Worm (Caenorhabditis elegans): ENCODE measurements around the gene F54F12.2.

The F54F12.2 gene

DNA sequence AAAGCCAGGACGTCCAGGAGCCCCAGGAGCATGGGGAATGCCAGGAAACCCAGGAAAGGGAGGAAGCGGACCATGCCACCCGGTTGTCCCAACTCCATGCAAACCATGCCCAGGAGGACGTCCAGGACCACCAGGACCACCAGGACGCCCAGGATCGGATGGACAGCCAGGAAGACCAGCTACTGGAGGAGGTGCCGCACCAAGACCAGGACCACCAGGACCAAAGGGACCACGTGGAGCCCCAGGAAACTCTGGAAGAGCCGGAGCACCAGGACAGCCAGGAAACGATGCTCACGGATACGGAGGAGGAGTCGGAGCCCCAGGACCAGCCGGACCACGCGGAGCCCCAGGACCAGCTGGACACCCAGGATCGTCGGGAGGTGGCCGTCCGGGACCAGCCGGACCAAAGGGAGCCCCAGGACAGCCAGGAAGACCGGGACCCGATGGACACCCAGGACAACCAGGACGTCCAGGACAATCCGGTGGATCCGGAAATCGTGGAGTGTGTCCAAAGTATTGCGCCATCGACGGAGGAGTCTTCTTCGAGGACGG is 20.2 kb upstream of the F54F12.2 start:
- TF ChIP-seq dmd-8 (GFP tag; IDR thresholded peaks at IDR 0.05) = 0 out of 2 replicates have a peak, but pooled peaks have one; percentile 7
- TF ChIP-seq aly-2 (tag; optimal IDR thresholded peaks at IDR 0.05) = no peak
- TF ChIP-seq set-16 (GFP tag; IDR thresholded peaks at IDR 0.05) = peak; percentile 97

DNA sequence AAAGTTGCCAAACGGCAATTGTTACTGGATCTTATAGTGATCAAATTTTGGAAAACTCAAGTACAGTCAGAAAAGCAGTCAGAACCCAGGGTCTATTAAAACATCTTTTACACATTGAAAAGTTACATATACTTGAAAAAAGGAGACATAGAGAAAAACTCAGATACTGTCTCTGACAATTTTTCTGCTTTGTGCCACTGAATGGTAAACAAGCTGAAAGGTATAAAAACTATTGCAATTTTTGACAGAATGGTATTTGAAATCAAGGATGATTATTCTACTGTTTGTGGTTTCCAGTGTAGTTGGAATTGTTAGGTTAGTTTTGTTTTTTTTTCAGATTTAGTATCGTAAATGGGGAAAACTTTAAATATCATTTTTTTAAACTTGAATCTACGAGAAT is 19.1 kb upstream of the F54F12.2 start, which contains the start of gene cyp-13A11:
TSS of gene cyp-13A11 (plus strand) at position 266 of the 400 bp plus-strand sequence.
- TF ChIP-seq daf-16 (GFP tag; optimal IDR thresholded peaks at IDR 0.05) = no peak
- TF ChIP-seq daf-16 (tag; optimal IDR thresholded peaks at IDR 0.05) = peak; percentile 94
- TF ChIP-seq aly-2 (tag; optimal IDR thresholded peaks at IDR 0.05) = no peak
- TF ChIP-seq mes-2 (tag; optimal IDR thresholded peaks at IDR 0.05; ENCODE audit: poor library complexity, severe bottlenecking) = no peak
- no peak for TF ChIP-seq lir-3 (tag; optimal IDR thresholded peaks at IDR 0.05)
- TF ChIP-seq nhr-28 (tag; optimal IDR thresholded peaks at IDR 0.05) = peak; percentile 7

DNA sequence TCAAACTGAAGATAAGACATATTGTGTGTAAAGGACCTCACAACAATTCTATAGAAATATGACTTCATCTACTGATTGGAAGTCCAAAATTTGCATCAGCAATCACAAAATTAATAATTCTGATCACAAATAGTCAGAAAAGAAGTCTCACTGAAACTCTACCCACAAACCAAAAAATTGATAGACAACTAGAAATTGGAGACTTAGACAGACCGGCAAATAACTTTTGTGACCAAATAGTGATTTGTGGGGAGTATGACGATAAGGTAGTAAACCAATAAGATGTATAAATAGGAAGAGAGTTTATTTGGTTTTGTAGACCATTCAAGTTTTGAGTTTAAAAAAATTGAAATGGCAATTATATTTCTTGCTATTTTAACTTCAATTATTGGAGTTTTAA is 15.6 kb upstream of the F54F12.2 start, which contains the start of gene cyp-13A12:
TSS of gene cyp-13A12 (plus strand) at position 267 of the 400 bp plus-strand sequence.
- TF ChIP-seq nhr-102 (tag; optimal IDR thresholded peaks at IDR 0.05) = peak; percentile 95
- TF ChIP-seq daf-16 (GFP tag; optimal IDR thresholded peaks at IDR 0.05) = no peak
- TF ChIP-seq daf-16 (tag; optimal IDR thresholded peaks at IDR 0.05) = peak; percentile 52
- TF ChIP-seq pqm-1 (tag; optimal IDR thresholded peaks at IDR 0.05) = peak; percentile 49
- no peak for TF ChIP-seq F49E8.2 (tag; optimal IDR thresholded peaks at IDR 0.05; ENCODE audit: borderline replicate concordance)
- no peak for TF ChIP-seq mes-2 (tag; optimal IDR thresholded peaks at IDR 0.05; ENCODE audit: poor library complexity, severe bottlenecking)
- TF ChIP-seq nhr-77 (tag; optimal IDR thresholded peaks at IDR 0.05) = no peak
- peak; percentile 46 for TF ChIP-seq nhr-28 (tag; optimal IDR thresholded peaks at IDR 0.05)

DNA sequence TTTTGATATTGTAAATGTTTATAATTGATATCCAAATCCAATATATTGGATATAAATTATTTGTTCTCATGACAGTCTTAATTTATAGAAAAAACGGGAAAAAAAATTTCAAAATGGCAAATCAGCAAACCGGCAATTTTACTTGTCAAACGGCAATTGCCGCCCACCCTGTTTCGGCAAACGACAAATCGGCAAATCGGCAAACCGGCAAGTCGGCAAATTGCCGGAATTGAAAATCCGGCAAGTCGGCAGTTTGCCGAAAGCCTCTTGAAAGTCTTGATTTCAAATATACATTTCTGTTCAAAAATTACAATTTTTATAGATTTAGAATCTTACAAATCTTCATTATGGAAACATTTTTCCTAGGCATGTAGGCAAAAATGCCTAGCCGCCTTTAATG is 11.9 kb upstream of the F54F12.2 start:
- TF ChIP-seq ceh-32 (tag; optimal IDR thresholded peaks at IDR 0.05; ENCODE audit: poor library complexity) = no peak
- 0 out of 2 replicates have a peak, but pooled peaks have one; percentile 58 for TF ChIP-seq F26F4.8 (GFP tag; conservative IDR thresholded peaks at IDR 0.05)

DNA sequence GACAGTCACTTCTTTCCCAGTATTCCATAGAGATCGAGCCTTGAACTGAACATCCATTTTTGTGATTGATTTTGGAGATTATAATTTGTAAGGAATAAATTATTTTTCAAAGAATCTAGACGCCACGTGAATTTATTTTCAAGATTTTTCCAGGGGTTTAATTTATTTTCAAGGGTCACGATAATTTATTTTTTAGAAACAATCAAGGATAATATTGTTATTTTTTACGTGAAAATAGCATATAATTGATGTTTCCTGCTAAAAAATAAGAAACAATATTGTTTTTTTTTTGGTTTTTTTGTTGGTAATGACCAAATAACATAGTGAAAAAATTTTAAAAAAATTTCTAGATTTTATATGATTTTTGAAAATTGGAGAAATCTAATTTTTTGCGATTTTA is 10.2 kb upstream of the F54F12.2 start, which contains the start of gene F14F7.4:
TSS of gene F14F7.4 (minus strand) at position 101 of the 400 bp plus-strand sequence.
- TF ChIP-seq daf-19 (GFP tag; conservative IDR thresholded peaks at IDR 0.05) = no peak
- TF ChIP-seq F44E2.7 (GFP tag; IDR thresholded peaks at IDR 0.05) = no peak
- TF ChIP-seq nhr-102 (tag; optimal IDR thresholded peaks at IDR 0.05) = no peak
- no peak for TF ChIP-seq nhr-6 (tag; optimal IDR thresholded peaks at IDR 0.05)
- TF ChIP-seq unc-62 (GFP tag; optimal IDR thresholded peaks at IDR 0.05 in 1 of 2) = no peak
- TF ChIP-seq unc-62 (tag; optimal IDR thresholded peaks at IDR 0.05) = no peak
- TF ChIP-seq rbr-2 (tag; optimal IDR thresholded peaks at IDR 0.05) = no peak
- TF ChIP-seq Y105C5A.15 (GFP tag; IDR thresholded peaks at IDR 0.05) = no peak
- TF ChIP-seq ztf-7 (tag; optimal IDR thresholded peaks at IDR 0.05) = no peak
- TF ChIP-seq zag-1 (tag; optimal IDR thresholded peaks at IDR 0.05) = no peak
- TF ChIP-seq nhr-77 (tag; optimal IDR thresholded peaks at IDR 0.05) = no peak
- TF ChIP-seq ceh-28 (tag; optimal IDR thresholded peaks at IDR 0.05) = no peak

DNA sequence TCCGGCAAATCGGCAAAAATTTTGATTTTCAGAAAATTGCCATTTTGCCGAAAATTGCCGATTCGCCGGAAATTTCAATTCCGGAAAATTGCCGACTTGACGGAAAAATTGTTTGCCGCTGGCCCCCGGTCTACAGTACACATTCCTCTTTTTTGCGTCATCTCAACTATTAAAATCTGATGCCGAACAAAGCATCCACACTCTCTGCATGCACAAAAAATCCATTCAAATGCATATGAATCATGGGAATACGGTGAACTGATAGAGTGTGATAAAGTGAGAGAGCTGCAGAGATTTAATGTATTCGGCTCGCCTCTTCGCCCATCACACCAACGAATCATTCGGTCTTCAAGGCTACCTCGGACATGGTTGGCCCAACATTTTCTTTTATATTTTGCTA is 9.3 kb upstream of the F54F12.2 start, which contains the start of gene F14F7.7:
TSS of gene F14F7.7 (plus strand) at position 354 of the 400 bp plus-strand sequence.
- TF ChIP-seq egl-43 (GFP tag; IDR thresholded peaks at IDR 0.05) (no peak), aha-1 (tag) (peak; percentile 91)

DNA sequence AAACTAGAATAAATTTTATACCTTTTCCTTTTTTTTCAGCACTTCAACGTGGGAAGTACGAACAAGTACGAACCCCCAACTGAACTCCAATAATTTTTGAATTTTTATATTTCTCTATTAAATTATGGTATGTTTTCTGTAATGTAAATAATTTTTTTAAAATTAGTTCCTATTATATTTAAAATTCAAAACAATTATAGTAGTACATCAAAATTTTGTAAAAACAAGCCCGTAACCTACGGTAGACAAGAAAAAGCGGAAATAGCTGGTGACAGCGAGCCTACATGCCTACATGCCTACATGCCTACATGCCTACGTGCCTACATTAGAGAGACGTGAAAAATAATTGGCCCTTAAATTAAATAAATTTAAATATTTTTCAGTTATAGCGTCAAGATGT is 8.1 kb upstream of the F54F12.2 start, which contains the start of gene F14F7.5:
TSS of gene F14F7.5 (plus strand) at position 301 of the 400 bp plus-strand sequence.
- no peak for TF ChIP-seq zip-11 (GFP tag; IDR thresholded peaks at IDR 0.05)
- TF ChIP-seq zip-2 (tag; optimal IDR thresholded peaks at IDR 0.05) = no peak
- no peak for TF ChIP-seq set-16 (GFP tag; IDR thresholded peaks at IDR 0.05)
- TF ChIP-seq T20F7.1 (GFP tag; optimal IDR thresholded peaks at IDR 0.05) = no peak
- TF ChIP-seq egl-27 (tag; optimal IDR thresholded peaks at IDR 0.05) = no peak
- TF ChIP-seq lim-7 (GFP tag; IDR thresholded peaks at IDR 0.05) = no peak
- TF ChIP-seq nhr-102 (tag; optimal IDR thresholded peaks at IDR 0.05) = no peak
- TF ChIP-seq hmg-1.1 (GFP tag; IDR thresholded peaks at IDR 0.05) = no peak
- no peak for TF ChIP-seq nhr-42 (GFP tag; IDR thresholded peaks at IDR 0.05)
- no peak for TF ChIP-seq nhr-111 (GFP tag; optimal IDR thresholded peaks at IDR 0.05)
- TF ChIP-seq fos-1 (tag; optimal IDR thresholded peaks at IDR 0.05) = no peak
- TF ChIP-seq F10B5.3 (tag; optimal IDR thresholded peaks at IDR 0.05) = no peak
- no peak for TF ChIP-seq madf-5 (GFP tag; IDR thresholded peaks at IDR 0.05)
- TF ChIP-seq Y75B8A.6 (GFP tag; IDR thresholded peaks at IDR 0.05) = no peak
- no peak for TF ChIP-seq D1046.2 (GFP tag; IDR thresholded peaks at IDR 0.05)
- no peak for TF ChIP-seq pha-4 (GFP tag; IDR thresholded peaks at IDR 0.05)
- no peak for TF ChIP-seq pha-4 (tag; optimal IDR thresholded peaks at IDR 0.05)
